Worm (Caenorhabditis elegans): ENCODE measurements around the gene T01B7.9.

ce11 chrII:8685623-8686022 is 41.0 kb downstream of the T01B7.9 start, which contains the start of gene C34C6.9:
- TF ChIP-seq pes-1 (GFP tag; IDR thresholded peaks at IDR 0.05) = no peak
- no peak for TF ChIP-seq ama-1 (optimal IDR thresholded peaks at IDR 0.05)
- TF ChIP-seq ceh-13 (GFP tag; optimal IDR thresholded peaks at IDR 0.05) = no peak
- no peak for TF ChIP-seq flt-1 (GFP tag; IDR thresholded peaks at IDR 0.05)
- no peak for TF ChIP-seq ets-7 (tag; optimal IDR thresholded peaks at IDR 0.05)
- no peak for TF ChIP-seq sea-1 (GFP tag; conservative IDR thresholded peaks at IDR 0.05)
- no peak for TF ChIP-seq B0310.2 (tag; optimal IDR thresholded peaks at IDR 0.05)
- TF ChIP-seq tra-4 (tag; optimal IDR thresholded peaks at IDR 0.05) = no peak
- no peak for TF ChIP-seq scrt-1 (GFP tag; IDR thresholded peaks at IDR 0.05)
- no peak for TF ChIP-seq tbx-11 (GFP tag; IDR thresholded peaks at IDR 0.05)

All from whole organism, early embryonic.